Worm (Caenorhabditis elegans) whole organism, L4 larva: ENCODE results near the gene C27F2.4.

Source experiments
- F37D6.2 ChIP-seq: sonication (generic microtip); optimal IDR thresholded peaks from 2 replicates; lab custom pipeline; 2016; ENCODE audit warnings: mild to moderate bottlenecking, missing genetic modification characterization, missing compliant biosample characterization
- T20F7.1 ChIP-seq: fragments of 200-800 bp; sonication (Bioruptor generic); optimal IDR thresholded peaks from 2 replicates; lab custom pipeline; 2018; ENCODE audit warnings: mild to moderate bottlenecking, missing genetic modification characterization, missing compliant biosample characterization
- T26A8.4 ChIP-seq: fragments of 200-800 bp; sonication (Bioruptor generic); IDR thresholded peaks from 2 replicates; pipeline ENCODE4 v1.3.6; 2022; ENCODE audit warnings: missing genetic modification characterization, missing compliant biosample characterization
- Y48G9A.11 ChIP-seq: fragments of 200-800 bp; sonication (Bioruptor generic); IDR thresholded peaks from 2 replicates; pipeline ENCODE4 v1.3.6; 2022; ENCODE audit warnings: missing genetic modification reagents, missing genetic modification characterization, missing compliant biosample characterization
- Y5F2A.4 ChIP-seq: fragments of 200-800 bp; sonication (Bioruptor generic); optimal IDR thresholded peaks from 2 replicates; lab custom pipeline; 2018; ENCODE audit warnings: mild to moderate bottlenecking, missing genetic modification characterization, missing compliant biosample characterization
- Y75B8A.6 ChIP-seq: fragments of 200-800 bp; sonication (Bioruptor generic); IDR thresholded peaks from 2 replicates; pipeline ENCODE4 v1.3.6; 2022; ENCODE audit warnings: missing genetic modification reagents, missing genetic modification characterization, missing compliant biosample characterization
- ZK337.2 ChIP-seq: fragments of 200-800 bp; sonication (Bioruptor generic); IDR thresholded peaks from 2 replicates; pipeline ENCODE4 v1.3.6; 2022; ENCODE audit warnings: missing genetic modification reagents, missing genetic modification characterization, missing compliant biosample characterization
- aha-1 ChIP-seq: fragments of 150-350 bp; peaks from one replicate; lab custom pipeline; 2014; ENCODE audit warnings: missing biosample characterization, missing genetic modification characterization
- aly-2 ChIP-seq: sonication (generic microtip); optimal IDR thresholded peaks from 2 replicates; lab custom pipeline; 2018; ENCODE audit warnings: missing biosample characterization, missing genetic modification characterization
- arid-1 ChIP-seq: fragments of 200-800 bp; sonication (Bioruptor generic); conservative IDR thresholded peaks from 2 replicates; pipeline ENCODE4 v1.3.6; 2022; ENCODE audit warnings: missing genetic modification reagents, missing genetic modification characterization, missing compliant biosample characterization
- attf-4 ChIP-seq: sonication (generic microtip); optimal IDR thresholded peaks from 3 replicates; lab custom pipeline; 2017; ENCODE audit warnings: missing biosample characterization, missing genetic modification characterization
- ceh-28 ChIP-seq: fragments of 150-350 bp; optimal IDR thresholded peaks from 2 replicates; lab custom pipeline; 2014; ENCODE audit warnings: missing biosample characterization, missing genetic modification reagents, missing genetic modification characterization
- ceh-44 ChIP-seq: fragments of 200-800 bp; sonication (Bioruptor generic); IDR thresholded peaks from 2 replicates; pipeline ENCODE4 v1.3.6; 2022; ENCODE audit warnings: missing genetic modification reagents, missing genetic modification characterization, missing compliant biosample characterization
- ceh-82 ChIP-seq: sonication (generic microtip); optimal IDR thresholded peaks from 2 replicates; lab custom pipeline; 2017; ENCODE audit warnings: missing biosample characterization, missing genetic modification characterization
- ces-1 ChIP-seq: fragments of 150-350 bp; sonication (generic microtip); optimal IDR thresholded peaks from 4 replicates; lab custom pipeline; 2014; ENCODE audit warnings: missing biosample characterization, missing genetic modification reagents, missing genetic modification characterization
- cey-2 ChIP-seq: sonication (generic microtip); optimal IDR thresholded peaks from 3 replicates; lab custom pipeline; 2017; ENCODE audit warnings: missing genetic modification characterization, mild to moderate bottlenecking, missing compliant biosample characterization, antibody characterized with exemption, borderline replicate concordance; ENCODE audit not compliant: insufficient read depth
- daf-19 ChIP-seq: fragments of 200-800 bp; sonication (Bioruptor generic); conservative IDR thresholded peaks from 2 replicates; pipeline ENCODE4 v1.3.6; 2022; ENCODE audit warnings: missing genetic modification characterization, missing compliant biosample characterization
- dmd-8 ChIP-seq: fragments of 200-800 bp; sonication (Bioruptor generic); IDR thresholded peaks from 2 replicates; pipeline ENCODE4 v1.3.6; 2022; ENCODE audit warnings: missing genetic modification characterization, missing compliant biosample characterization
- dmd-9 ChIP-seq: fragments of 200-800 bp; sonication (Bioruptor generic); IDR thresholded peaks from 2 replicates; pipeline ENCODE4 v1.3.6; 2022; ENCODE audit warnings: missing genetic modification reagents, missing genetic modification characterization, missing compliant biosample characterization
- dpl-1 ChIP-seq: fragments of 150-350 bp; optimal IDR thresholded peaks from 2 replicates; lab custom pipeline; 2014; ENCODE audit warnings: missing biosample characterization, missing genetic modification reagents, missing genetic modification characterization
- dve-1 ChIP-seq: sonication (generic microtip); optimal IDR thresholded peaks from 2 replicates; lab custom pipeline; 2017; ENCODE audit warnings: antibody characterized with exemption, mild to moderate bottlenecking, missing genetic modification characterization, missing compliant biosample characterization; ENCODE audit not compliant: insufficient read depth
- egl-27 ChIP-seq: sonication (generic microtip); optimal IDR thresholded peaks from 3 replicates; lab custom pipeline; 2017; ENCODE audit warnings: missing biosample characterization, missing genetic modification reagents, missing genetic modification characterization
- fkh-10 ChIP-seq: fragments of 150-350 bp; optimal IDR thresholded peaks from 2 replicates; lab custom pipeline; 2014; ENCODE audit warnings: missing biosample characterization, missing genetic modification reagents, missing genetic modification characterization
- fos-1 ChIP-seq: fragments of 150-350 bp; optimal IDR thresholded peaks from 2 replicates; lab custom pipeline; 2014; ENCODE audit warnings: missing biosample characterization, missing genetic modification characterization
- hif-1 ChIP-seq, 2 experiments: sonication (generic microtip); optimal IDR thresholded peaks; 2 replicates each; lab custom pipeline; 2016 to 2017; ENCODE audit warnings: missing compliant biosample characterization in 2 of 2, missing genetic modification characterization in 2 of 2, missing genetic modification reagents in 2 of 2, missing genotype in 2 of 2, mild to moderate bottlenecking in 1 of 2
- hlh-11 ChIP-seq: fragments of 200-800 bp; sonication (Bioruptor generic); optimal IDR thresholded peaks from 2 replicates; lab custom pipeline; 2018; ENCODE audit warnings: mild to moderate bottlenecking, missing genetic modification characterization, missing compliant biosample characterization
- jun-1 ChIP-seq: fragments of 150-350 bp; optimal IDR thresholded peaks from 2 replicates; lab custom pipeline; 2014; ENCODE audit warnings: missing biosample characterization, missing genetic modification reagents, missing genetic modification characterization
- lin-1 ChIP-seq: fragments of 200-800 bp; sonication (Bioruptor generic); IDR thresholded peaks from 2 replicates; pipeline ENCODE4 v1.3.6; 2022; ENCODE audit warnings: missing genetic modification reagents, missing genetic modification characterization, missing compliant biosample characterization
- lin-38 ChIP-seq: fragments of 200-800 bp; sonication (Bioruptor generic); IDR thresholded peaks from 2 replicates; pipeline ENCODE4 v1.3.6; 2022; ENCODE audit warnings: missing genetic modification reagents, missing genetic modification characterization, missing compliant biosample characterization
- lin-39 ChIP-seq: fragments of 150-350 bp; optimal IDR thresholded peaks from 2 replicates; lab custom pipeline; 2014; ENCODE audit warnings: missing biosample characterization, missing genetic modification reagents, missing genetic modification characterization
- madf-5 ChIP-seq, 2 experiments: fragments of 200-800 bp; sonication (Bioruptor generic); IDR thresholded peaks; 2 replicates each; pipeline ENCODE4 v1.3.6; 2022; ENCODE audit warnings: missing compliant biosample characterization in 2 of 2, missing genetic modification characterization in 2 of 2
- madf-9 ChIP-seq: fragments of 200-800 bp; sonication (Bioruptor generic); conservative IDR thresholded peaks from 2 replicates; pipeline ENCODE4 v1.3.6; 2022; ENCODE audit warnings: missing genetic modification reagents, missing genetic modification characterization, missing compliant biosample characterization
- mep-1 ChIP-seq: fragments of 150-350 bp; sonication (generic microtip); optimal IDR thresholded peaks from 3 replicates; lab custom pipeline; 2014; ENCODE audit warnings: missing biosample characterization, missing genetic modification characterization
- mes-2 ChIP-seq: sonication (generic microtip); optimal IDR thresholded peaks from 2 replicates; lab custom pipeline; 2016; ENCODE audit warnings: missing genotype, mild to moderate bottlenecking, missing genetic modification characterization, missing compliant biosample characterization; ENCODE audit not compliant: poor library complexity, severe bottlenecking
- nhr-11 ChIP-seq: fragments of 150-350 bp; optimal IDR thresholded peaks from 2 replicates; lab custom pipeline; 2014; ENCODE audit warnings: missing biosample characterization, missing genetic modification characterization
- nhr-111 ChIP-seq: fragments of 200-800 bp; sonication (Bioruptor generic); optimal IDR thresholded peaks from 2 replicates; lab custom pipeline; 2018; ENCODE audit warnings: mild to moderate bottlenecking, missing genetic modification characterization, missing compliant biosample characterization
- nhr-28 ChIP-seq: fragments of 150-350 bp; optimal IDR thresholded peaks from 2 replicates; lab custom pipeline; 2014; ENCODE audit warnings: missing biosample characterization, missing genetic modification characterization
- nhr-41 ChIP-seq: fragments of 200-800 bp; sonication (Bioruptor generic); IDR thresholded peaks from 2 replicates; pipeline ENCODE4 v1.3.6; 2022; ENCODE audit warnings: missing genetic modification reagents, missing genetic modification characterization, missing compliant biosample characterization
- nhr-42 ChIP-seq: fragments of 200-800 bp; sonication (Bioruptor generic); IDR thresholded peaks from 2 replicates; pipeline ENCODE4 v1.3.6; 2022; ENCODE audit warnings: missing genetic modification characterization, missing compliant biosample characterization
- nhr-48 ChIP-seq: sonication (generic microtip); optimal IDR thresholded peaks from 2 replicates; lab custom pipeline; 2016; ENCODE audit warnings: mild to moderate bottlenecking, missing genetic modification characterization, missing compliant biosample characterization
- nhr-6 ChIP-seq: fragments of 150-350 bp; optimal IDR thresholded peaks from 2 replicates; lab custom pipeline; 2014; ENCODE audit warnings: missing biosample characterization, missing genetic modification characterization
- nhr-76 ChIP-seq: fragments of 150-350 bp; optimal IDR thresholded peaks from 2 replicates; lab custom pipeline; 2014; ENCODE audit warnings: missing biosample characterization, missing genetic modification characterization
- php-3 ChIP-seq: fragments of 200-800 bp; sonication (Bioruptor generic); IDR thresholded peaks from 2 replicates; pipeline ENCODE4 v1.3.6; 2022; ENCODE audit warnings: missing genetic modification reagents, missing genetic modification characterization, missing compliant biosample characterization
- rbr-2 ChIP-seq: sonication (generic microtip); optimal IDR thresholded peaks from 2 replicates; lab custom pipeline; 2016; ENCODE audit warnings: missing genotype, missing genetic modification characterization, missing compliant biosample characterization
- saeg-2 ChIP-seq: fragments of 200-800 bp; sonication (Bioruptor generic); IDR thresholded peaks from 2 replicates; pipeline ENCODE4 v1.3.6; 2022; ENCODE audit warnings: missing genetic modification reagents, missing genetic modification characterization, missing compliant biosample characterization
- set-16 ChIP-seq: fragments of 200-800 bp; sonication (Bioruptor generic); IDR thresholded peaks from 2 replicates; pipeline ENCODE4 v1.3.6; 2022; ENCODE audit warnings: missing genetic modification reagents, missing genetic modification characterization, missing compliant biosample characterization
- snpc-1.2 ChIP-seq: fragments of 200-800 bp; sonication (Bioruptor generic); IDR thresholded peaks from 2 replicates; pipeline ENCODE4 v1.3.6; 2022; ENCODE audit warnings: missing genetic modification reagents, missing genetic modification characterization, missing compliant biosample characterization
- tag-97 ChIP-seq: fragments of 200-800 bp; sonication (Bioruptor generic); IDR thresholded peaks from 2 replicates; pipeline ENCODE4 v1.3.6; 2022; ENCODE audit warnings: missing genetic modification characterization, missing compliant biosample characterization
- tra-1 ChIP-seq: fragments of 200-800 bp; sonication (Bioruptor generic); IDR thresholded peaks from 2 replicates; pipeline ENCODE4 v1.3.6; 2022; ENCODE audit warnings: missing genetic modification reagents, missing genetic modification characterization, missing compliant biosample characterization
- unc-62 ChIP-seq, 3 experiments: fragments of 150-350 bp in 1 of 3; sonication (generic microtip); optimal IDR thresholded peaks in 2 of 3; peaks in 1 of 3; 1 replicate in 1 of 3; 2 replicates in 2 of 3; lab custom pipeline; 2014 to 2017; ENCODE audit warnings: missing biosample characterization in 3 of 3, missing genetic modification characterization in 3 of 3, missing genetic modification reagents in 3 of 3, missing genotype in 1 of 3
- vab-7 ChIP-seq: fragments of 200-800 bp; sonication (Bioruptor generic); IDR thresholded peaks from 2 replicates; pipeline ENCODE4 v1.3.6; 2022; ENCODE audit warnings: missing genetic modification reagents, missing genetic modification characterization, missing compliant biosample characterization
- zip-2 ChIP-seq: fragments of 150-350 bp; optimal IDR thresholded peaks from 2 replicates; lab custom pipeline; 2014; ENCODE audit warnings: missing biosample characterization, missing genetic modification characterization

C27F2.4 gene

DNA sequence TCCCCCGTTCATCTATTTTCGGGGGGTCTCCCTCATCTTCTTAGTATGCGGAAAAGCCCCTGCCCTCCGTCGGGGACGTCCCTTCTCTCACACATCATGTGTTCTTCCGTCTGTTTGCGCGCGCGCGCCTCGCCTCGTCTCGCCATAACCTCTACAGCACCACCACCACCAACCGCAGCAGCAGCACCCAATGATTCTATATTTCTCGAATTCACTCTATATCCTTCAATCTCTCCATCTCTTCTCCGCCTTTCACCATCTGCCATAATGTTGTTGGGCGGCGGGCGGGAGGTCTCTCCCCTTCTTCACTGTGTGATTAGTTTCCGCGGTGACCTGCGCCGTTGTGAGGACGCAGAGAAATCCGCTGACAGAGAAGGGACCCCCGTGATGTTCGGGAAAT lies 12.8 kb downstream of the C27F2.4 start (continued):
- TF ChIP-seq unc-62 (GFP tag; optimal IDR thresholded peaks at IDR 0.05 in 1 of 2; lab: Kevin White, UChicago) (no peak), unc-62 (tag; optimal IDR thresholded peaks at IDR 0.05; lab: Kevin White, UChicago) (no peak), lin-1 (GFP tag; lab: Robert Waterston, UW) (no peak), dmd-8 (GFP tag; lab: Robert Waterston, UW) (no peak), nhr-111 (GFP tag; lab: Kevin White, UChicago) (no peak), mes-2 (tag; lab: Kevin White, UChicago) (peak; percentile 37), egl-27 (no peak), Y48G9A.11 (0 out of 2 replicates have a peak, but pooled peaks have one; percentile 10), php-3 (GFP tag; lab: Robert Waterston, UW) (no peak), madf-9 (GFP tag; lab: Robert Waterston, UW) (peak; percentile 78), Y75B8A.6 (GFP tag; lab: Robert Waterston, UW) (no peak), jun-1 (tag; lab: Kevin White, UChicago) (no peak), mep-1 (peak; percentile 27), dpl-1 (GFP tag; lab: Kevin White, UChicago) (no peak), set-16 (GFP tag; lab: Robert Waterston, UW) (peak; percentile 82), attf-4 (tag; lab: Kevin White, UChicago) (no peak), ceh-82 (no peak), nhr-41 (GFP tag; lab: Robert Waterston, UW) (no peak), fos-1 (tag; lab: Kevin White, UChicago) (no peak), T20F7.1 (no peak), nhr-76 (tag; lab: Kevin White, UChicago) (no peak), T26A8.4 (GFP tag; lab: Robert Waterston, UW) (no peak), hif-1 (tag; optimal IDR thresholded peaks at IDR 0.05; lab: Kevin White, UChicago) (no peak), hlh-11 (peak; percentile 36), ceh-44 (no peak), ZK337.2 (GFP tag; lab: Robert Waterston, UW) (no peak), Y5F2A.4 (GFP tag; lab: Kevin White, UChicago) (no peak), snpc-1.2 (no peak), fkh-10 (GFP tag; lab: Kevin White, UChicago) (no peak), vab-7 (GFP tag; lab: Robert Waterston, UW) (no peak), dmd-9 (GFP tag; lab: Robert Waterston, UW) (no peak), cey-2 (tag; lab: Kevin White, UChicago) (no peak), lin-38 (no peak), daf-19 (no peak), dve-1 (tag; lab: Kevin White, UChicago) (no peak), tag-97 (GFP tag; lab: Robert Waterston, UW) (no peak), nhr-48 (tag; lab: Kevin White, UChicago) (no peak), aha-1 (tag; lab: Kevin White, UChicago) (peak; percentile 98), saeg-2 (GFP tag; lab: Robert Waterston, UW) (no peak), nhr-6 (tag; lab: Kevin White, UChicago) (no peak), arid-1 (no peak), aly-2 (tag; lab: Kevin White, UChicago) (no peak), nhr-11 (no peak), zip-2 (no peak), madf-5 (GFP tag; IDR thresholded peaks at IDR 0.05; lab: Robert Waterston, UW) (no peak), ces-1 (no peak), rbr-2 (tag; lab: Kevin White, UChicago) (peak; percentile 23), ceh-28 (tag; lab: Kevin White, UChicago) (no peak), nhr-28 (no peak), lin-39 (tag; lab: Kevin White, UChicago) (no peak), F37D6.2 (tag; lab: Kevin White, UChicago) (no peak), nhr-42 (GFP tag; lab: Robert Waterston, UW) (0 out of 2 replicates have a peak, but pooled peaks have one; percentile 27), tra-1 (GFP tag; lab: Robert Waterston, UW) (no peak)
